Worm (Caenorhabditis elegans) whole organism, L1 larva: ENCODE data around the gene cfim-2.
A peak's percentile ranks its signal among the peaks of the same experiment; 100 is the strongest.

Source experiments
- C04F5.9 ChIP-seq: sonication (generic microtip); optimal IDR thresholded peaks from 2 replicates; lab custom pipeline; 2016; ENCODE audit warnings: missing genetic modification characterization, missing compliant biosample characterization
- C16A3.4 ChIP-seq: fragments of 150-350 bp; optimal IDR thresholded peaks from 2 replicates; lab custom pipeline; 2014; ENCODE audit warnings: missing biosample characterization, missing genetic modification characterization
- C34B4.2 ChIP-seq: sonication (generic microtip); optimal IDR thresholded peaks from 2 replicates; lab custom pipeline; 2017; ENCODE audit warnings: mild to moderate bottlenecking, missing genetic modification characterization, missing compliant biosample characterization
- F16B12.6 ChIP-seq: fragments of 150-350 bp; optimal IDR thresholded peaks from 2 replicates; lab custom pipeline; 2014; ENCODE audit warnings: missing biosample characterization, missing genetic modification characterization
- aha-1 ChIP-seq: fragments of 150-350 bp; optimal IDR thresholded peaks from 2 replicates; lab custom pipeline; 2014; ENCODE audit warnings: missing biosample characterization, missing genetic modification characterization
- alr-1 ChIP-seq: fragments of 200-800 bp; sonication (Bioruptor generic); optimal IDR thresholded peaks from 2 replicates; lab custom pipeline; 2018; ENCODE audit warnings: borderline replicate concordance, mild to moderate bottlenecking, missing genetic modification characterization, missing compliant biosample characterization
- aly-2 ChIP-seq: fragments of 150-350 bp; optimal IDR thresholded peaks from 2 replicates; lab custom pipeline; 2014; ENCODE audit warnings: missing biosample characterization, missing genetic modification characterization
- ceh-88 ChIP-seq: fragments of 200-800 bp; sonication (Bioruptor generic); IDR thresholded peaks from 2 replicates; pipeline ENCODE4 v1.3.6; 2022; ENCODE audit warnings: missing genetic modification characterization, missing compliant biosample characterization
- ceh-90 ChIP-seq: sonication (generic microtip); optimal IDR thresholded peaks from 2 replicates; lab custom pipeline; 2016; ENCODE audit warnings: missing genetic modification characterization, missing compliant biosample characterization
- dsc-1 ChIP-seq: sonication (generic microtip); optimal IDR thresholded peaks from 2 replicates; lab custom pipeline; 2016; ENCODE audit warnings: mild to moderate bottlenecking, missing genetic modification characterization, missing compliant biosample characterization
- efl-1 ChIP-seq, 4 experiments: fragments of 150-350 bp; optimal IDR thresholded peaks in 3 of 4; peaks in 1 of 4; 1 replicate in 1 of 4; 2 replicates in 3 of 4; lab custom pipeline; 2014; ENCODE audit warnings: missing biosample characterization in 2 of 4, missing genetic modification characterization in 2 of 4, missing genetic modification reagents in 2 of 4
- egl-27 ChIP-seq, 2 experiments: fragments of 150-350 bp in 1 of 2; sonication (generic microtip); optimal IDR thresholded peaks; 3 replicates each; lab custom pipeline; 2017 to 2018; ENCODE audit warnings: missing biosample characterization in 2 of 2, missing genetic modification characterization in 2 of 2, missing genetic modification reagents in 2 of 2
- elt-2 ChIP-seq: sonication (generic microtip); optimal IDR thresholded peaks from 2 replicates; lab custom pipeline; 2016; ENCODE audit warnings: missing genetic modification characterization, mild to moderate bottlenecking, inconsistent platforms, missing compliant biosample characterization, missing genetic modification reagents
- fkh-10 ChIP-seq: sonication (generic microtip); optimal IDR thresholded peaks from 2 replicates; lab custom pipeline; 2017; ENCODE audit warnings: missing biosample characterization, missing genetic modification reagents, missing genetic modification characterization
- fos-1 ChIP-seq: fragments of 150-350 bp; optimal IDR thresholded peaks from 2 replicates; lab custom pipeline; 2014; ENCODE audit warnings: missing biosample characterization, missing genetic modification characterization
- grh-1 ChIP-seq: fragments of 200-800 bp; sonication (Bioruptor generic); IDR thresholded peaks from 2 replicates; pipeline ENCODE4 v1.3.6; 2022; ENCODE audit warnings: missing genetic modification reagents, missing genetic modification characterization, missing compliant biosample characterization
- hlh-4 ChIP-seq: sonication (generic microtip); optimal IDR thresholded peaks from 2 replicates; lab custom pipeline; 2016; ENCODE audit warnings: mild to moderate bottlenecking, missing genetic modification characterization, missing compliant biosample characterization
- hpl-2 ChIP-seq: fragments of 150-350 bp; optimal IDR thresholded peaks from 2 replicates; lab custom pipeline; 2014; ENCODE audit warnings: missing biosample characterization, missing genetic modification reagents, missing genetic modification characterization
- jun-1 ChIP-seq: fragments of 150-350 bp; optimal IDR thresholded peaks from 2 replicates; lab custom pipeline; 2014; ENCODE audit warnings: missing biosample characterization, missing genetic modification reagents, missing genetic modification characterization
- lin-13 ChIP-seq: fragments of 150-350 bp; optimal IDR thresholded peaks from 2 replicates; lab custom pipeline; 2014; ENCODE audit warnings: missing biosample characterization, missing genetic modification reagents, missing genetic modification characterization
- lin-14 ChIP-seq: fragments of 200-800 bp; sonication (Bioruptor generic); optimal IDR thresholded peaks from 2 replicates; lab custom pipeline; 2018; ENCODE audit warnings: mild to moderate bottlenecking, missing genetic modification characterization, moderate library complexity, missing compliant biosample characterization
- lin-35 ChIP-seq, 2 experiments: fragments of 150-350 bp; optimal IDR thresholded peaks; 2 replicates each; lab custom pipeline; 2014; ENCODE audit warnings: missing biosample characterization in 2 of 2, missing genetic modification characterization in 2 of 2, missing genetic modification reagents in 2 of 2
- lir-3 ChIP-seq: sonication (generic microtip); optimal IDR thresholded peaks from 2 replicates; lab custom pipeline; 2016; ENCODE audit warnings: mild to moderate bottlenecking, missing genetic modification characterization, moderate library complexity, missing compliant biosample characterization; ENCODE audit not compliant: poor library complexity
- lsy-2 ChIP-seq, 2 experiments: fragments of 150-350 bp; optimal IDR thresholded peaks; 2 replicates each; lab custom pipeline; 2014; ENCODE audit warnings: missing biosample characterization in 2 of 2, missing genetic modification characterization in 2 of 2
- mdl-1 ChIP-seq, 2 experiments: fragments of 150-350 bp; optimal IDR thresholded peaks; 2 replicates each; lab custom pipeline; 2014 to 2017; ENCODE audit warnings: missing biosample characterization in 2 of 2, missing genetic modification characterization in 2 of 2, inconsistent platforms in 1 of 2
- mef-2 ChIP-seq: fragments of 150-350 bp; optimal IDR thresholded peaks from 2 replicates; lab custom pipeline; 2014; ENCODE audit warnings: missing biosample characterization, missing genetic modification characterization
- mep-1 ChIP-seq: fragments of 150-350 bp; optimal IDR thresholded peaks from 2 replicates; lab custom pipeline; 2014; ENCODE audit warnings: missing biosample characterization, missing genetic modification characterization
- nhr-11 ChIP-seq: fragments of 150-350 bp; optimal IDR thresholded peaks from 2 replicates; lab custom pipeline; 2014; ENCODE audit warnings: missing biosample characterization, missing genetic modification characterization
- nhr-12 ChIP-seq: sonication (generic microtip); optimal IDR thresholded peaks from 2 replicates; lab custom pipeline; 2017; ENCODE audit warnings: missing biosample characterization, missing genetic modification characterization
- nhr-19 ChIP-seq: fragments of 200-800 bp; sonication (Bioruptor generic); conservative IDR thresholded peaks from 2 replicates; pipeline ENCODE4 v1.3.6; 2022; ENCODE audit warnings: missing genetic modification characterization, missing compliant biosample characterization
- nhr-20 ChIP-seq: sonication (generic microtip); optimal IDR thresholded peaks from 2 replicates; lab custom pipeline; 2016; ENCODE audit warnings: mild to moderate bottlenecking, missing genetic modification characterization, missing compliant biosample characterization
- nhr-237 ChIP-seq: fragments of 150-350 bp; optimal IDR thresholded peaks from 2 replicates; lab custom pipeline; 2014; ENCODE audit warnings: missing biosample characterization, missing genetic modification characterization
- nhr-28 ChIP-seq: fragments of 150-350 bp; optimal IDR thresholded peaks from 2 replicates; lab custom pipeline; 2014; ENCODE audit warnings: missing biosample characterization, missing genetic modification characterization
- nhr-71 ChIP-seq: sonication (generic microtip); optimal IDR thresholded peaks from 2 replicates; lab custom pipeline; 2016; ENCODE audit warnings: mild to moderate bottlenecking, missing genetic modification characterization, moderate library complexity, missing compliant biosample characterization
- nhr-85 ChIP-seq: sonication (generic microtip); peaks from one replicate; lab custom pipeline; 2016; ENCODE audit warnings: missing genetic modification characterization, inconsistent platforms, missing compliant biosample characterization
- nhr-90 ChIP-seq: sonication (generic microtip); optimal IDR thresholded peaks from 2 replicates; lab custom pipeline; 2016; ENCODE audit warnings: mild to moderate bottlenecking, missing genetic modification characterization, missing compliant biosample characterization; ENCODE audit not compliant: poor library complexity
- pag-3 ChIP-seq: sonication (generic microtip); optimal IDR thresholded peaks from 2 replicates; lab custom pipeline; 2017; ENCODE audit warnings: missing genetic modification characterization, mild to moderate bottlenecking, missing compliant biosample characterization, antibody characterized with exemption, borderline replicate concordance; ENCODE audit not compliant: insufficient read depth
- pqm-1 ChIP-seq: sonication (generic microtip); optimal IDR thresholded peaks from 3 replicates; lab custom pipeline; 2017; ENCODE audit warnings: missing biosample characterization, missing genetic modification characterization
- rnt-1 ChIP-seq: sonication (generic microtip); optimal IDR thresholded peaks from 2 replicates; lab custom pipeline; 2016; ENCODE audit warnings: mild to moderate bottlenecking, missing genetic modification characterization, moderate library complexity, missing compliant biosample characterization
- skn-1 ChIP-seq: fragments of 150-350 bp; optimal IDR thresholded peaks from 2 replicates; lab custom pipeline; 2014; ENCODE audit warnings: missing biosample characterization, missing genetic modification characterization
- snpc-4 ChIP-seq: fragments of 150-350 bp; optimal IDR thresholded peaks from 2 replicates; lab custom pipeline; 2014; ENCODE audit warnings: missing biosample characterization, missing genetic modification characterization
- snu-23 ChIP-seq: sonication (generic microtip); optimal IDR thresholded peaks from 2 replicates; lab custom pipeline; 2016; ENCODE audit warnings: missing genetic modification characterization, missing compliant biosample characterization
- tbx-2 ChIP-seq: sonication (generic microtip); optimal IDR thresholded peaks from 2 replicates; lab custom pipeline; 2016; ENCODE audit warnings: missing genetic modification characterization, missing compliant biosample characterization
- tlp-1 ChIP-seq: fragments of 150-350 bp; optimal IDR thresholded peaks from 2 replicates; lab custom pipeline; 2014; ENCODE audit warnings: missing biosample characterization, missing genetic modification characterization
- unc-62 ChIP-seq: fragments of 150-350 bp; optimal IDR thresholded peaks from 2 replicates; lab custom pipeline; 2014; ENCODE audit warnings: missing biosample characterization, missing genetic modification reagents, missing genetic modification characterization
- vab-15 ChIP-seq: sonication (generic microtip); optimal IDR thresholded peaks from 2 replicates; lab custom pipeline; 2017; ENCODE audit warnings: missing genotype, mild to moderate bottlenecking, missing genetic modification characterization, missing compliant biosample characterization
- xbp-1 ChIP-seq: sonication (generic microtip); optimal IDR thresholded peaks from 2 replicates; lab custom pipeline; 2016; ENCODE audit warnings: missing genetic modification characterization, missing compliant biosample characterization
- zag-1 ChIP-seq: fragments of 150-350 bp; optimal IDR thresholded peaks from 2 replicates; lab custom pipeline; 2014; ENCODE audit warnings: missing biosample characterization, missing genetic modification characterization
- zip-4 ChIP-seq: fragments of 200-800 bp; sonication (Bioruptor generic); optimal IDR thresholded peaks from 2 replicates; lab custom pipeline; 2018; ENCODE audit warnings: mild to moderate bottlenecking, missing genetic modification characterization, moderate library complexity, missing compliant biosample characterization
- ztf-11 ChIP-seq, 2 experiments: sonication (generic microtip); optimal IDR thresholded peaks; 2 replicates each; lab custom pipeline; 2016 to 2017; ENCODE audit warnings: missing genetic modification characterization in 2 of 2, missing biosample characterization in 1 of 2, missing compliant biosample characterization in 1 of 2
- ztf-4 ChIP-seq: fragments of 150-350 bp; optimal IDR thresholded peaks from 2 replicates; lab custom pipeline; 2014; ENCODE audit warnings: missing biosample characterization, missing genetic modification characterization

The cfim-2 gene

ce11 chrIV:8974543-8975330, 48.6 kb downstream of the cfim-2 start (continued):
- peak; percentile 79 for TF ChIP-seq lin-14 (GFP tag; lab: Kevin White, UChicago)
- no peak for TF ChIP-seq tlp-1
- TF ChIP-seq jun-1: no peak
- TF ChIP-seq nhr-20: peak; percentile 71
- TF ChIP-seq C34B4.2 (tag; lab: Kevin White, UChicago): no peak
- TF ChIP-seq vab-15 (tag; lab: Kevin White, UChicago): no peak
- no peak for TF ChIP-seq nhr-237 (tag; lab: Kevin White, UChicago)
- no peak for TF ChIP-seq snpc-4 (tag; lab: Kevin White, UChicago)
- no peak for TF ChIP-seq grh-1 (GFP tag; lab: Robert Waterston, UW)
- peak; percentile 69 for TF ChIP-seq lir-3
- peak; percentile 67 for TF ChIP-seq snu-23 (GFP tag; lab: Kevin White, UChicago)
- TF ChIP-seq C16A3.4 (tag; lab: Kevin White, UChicago): peak; percentile 45
- peak; percentile 79 for TF ChIP-seq rnt-1 (tag; lab: Kevin White, UChicago)
- no peak for TF ChIP-seq aha-1 (tag; lab: Kevin White, UChicago)
- peak; percentile 51 for TF ChIP-seq xbp-1 (tag; lab: Kevin White, UChicago)
- TF ChIP-seq fos-1: no peak
- TF ChIP-seq nhr-85 (tag; lab: Kevin White, UChicago): no peak
- TF ChIP-seq efl-1 (optimal IDR thresholded peaks at IDR 0.05; lab: Kevin White, UChicago): peak in 1 of 2 experiments; percentile 20
- peak in 1 of 2 experiments; percentile 52 for TF ChIP-seq efl-1 (GFP tag; optimal IDR thresholded peaks at IDR 0.05 in 1 of 2; lab: Kevin White, UChicago)
- TF ChIP-seq mep-1 (tag; lab: Kevin White, UChicago): no peak
- TF ChIP-seq aly-2 (tag; lab: Kevin White, UChicago): no peak
- peak; percentile 90 for TF ChIP-seq nhr-71 (tag; lab: Kevin White, UChicago)
- TF ChIP-seq nhr-19: peak; percentile 74
- no peak for TF ChIP-seq pag-3
- no peak for TF ChIP-seq egl-27 (tag; optimal IDR thresholded peaks at IDR 0.05; lab: Kevin White, UChicago)
- no peak for TF ChIP-seq nhr-28
- TF ChIP-seq dsc-1 (tag; lab: Kevin White, UChicago): no peak
- no peak for TF ChIP-seq fkh-10
- TF ChIP-seq lin-13 (GFP tag; lab: Kevin White, UChicago): no peak
- peak; percentile 25 for TF ChIP-seq tbx-2 (tag; lab: Kevin White, UChicago)
- TF ChIP-seq ceh-90: no peak
- no peak for TF ChIP-seq nhr-12
- TF ChIP-seq lsy-2 (tag; optimal IDR thresholded peaks at IDR 0.05; lab: Kevin White, UChicago): peak; percentile 54 to 68
- peak in 1 of 2 experiments; percentile 25 for TF ChIP-seq lin-35 (GFP tag; optimal IDR thresholded peaks at IDR 0.05; lab: Kevin White, UChicago)
- no peak for TF ChIP-seq unc-62
- no peak for TF ChIP-seq hlh-4
- no peak for TF ChIP-seq ztf-11 (tag; optimal IDR thresholded peaks at IDR 0.05; lab: Kevin White, UChicago)
- TF ChIP-seq C04F5.9: no peak
- no peak for TF ChIP-seq nhr-90 (tag; lab: Kevin White, UChicago)
- no peak for TF ChIP-seq F16B12.6 (tag; lab: Kevin White, UChicago)
- TF ChIP-seq zip-4 (GFP tag; lab: Kevin White, UChicago): no peak
- no peak for TF ChIP-seq pqm-1
- TF ChIP-seq elt-2 (tag; lab: Kevin White, UChicago): no peak
- no peak for TF ChIP-seq nhr-11
- no peak for TF ChIP-seq hpl-2 (GFP tag; lab: Kevin White, UChicago)
- no peak for TF ChIP-seq alr-1 (tag; lab: Kevin White, UChicago)
- TF ChIP-seq ceh-88 (GFP tag; lab: Robert Waterston, UW): no peak
- TF ChIP-seq skn-1 (tag; lab: Kevin White, UChicago): no peak
- no peak for TF ChIP-seq zag-1 (tag; lab: Kevin White, UChicago)
- TF ChIP-seq mef-2 (tag; lab: Kevin White, UChicago): no peak
- TF ChIP-seq ztf-4 (tag; lab: Kevin White, UChicago): peak; percentile 66
- TF ChIP-seq mdl-1 (tag; optimal IDR thresholded peaks at IDR 0.05; lab: Kevin White, UChicago): peak in 1 of 2 experiments; percentile 51
